Worm (Caenorhabditis elegans) whole organism, L3 larva: ENCODE results near the gene unc-53.

ENCODE experiments used
- ceh-82 ChIP-seq: fragments of 150-350 bp; optimal IDR thresholded peaks from 2 replicates; lab custom pipeline; 2014; ENCODE audit warnings: missing biosample characterization, missing genetic modification characterization
- sea-2 ChIP-seq: fragments of 150-350 bp; sonication (generic microtip); optimal IDR thresholded peaks from 4 replicates; lab custom pipeline; 2014; ENCODE audit warnings: missing biosample characterization, missing genetic modification reagents, missing genetic modification characterization
- skn-1 ChIP-seq: fragments of 150-350 bp; optimal IDR thresholded peaks from 2 replicates; lab custom pipeline; 2014; ENCODE audit warnings: missing biosample characterization, missing genetic modification characterization

ce11 chrII:11088137-11088536 is 1.1 kb downstream of the unc-53 start:
- no peak for TF ChIP-seq skn-1 (tag; lab: Kevin White, UChicago)
- no peak for TF ChIP-seq ceh-82 (tag; lab: Kevin White, UChicago)
- no peak for TF ChIP-seq sea-2
